Worm (Caenorhabditis elegans) whole organism, L3 larva: ENCODE measurements around the gene fip-1.

Source experiments
- jun-1 ChIP-seq: fragments of 150-350 bp; optimal IDR thresholded peaks from 2 replicates; lab custom pipeline; 2014; ENCODE audit warnings: missing biosample characterization, missing genetic modification reagents, missing genetic modification characterization
- snpc-4 ChIP-seq: fragments of 150-350 bp; optimal IDR thresholded peaks from 2 replicates; lab custom pipeline; 2014; ENCODE audit warnings: missing biosample characterization, missing genetic modification characterization

DNA sequence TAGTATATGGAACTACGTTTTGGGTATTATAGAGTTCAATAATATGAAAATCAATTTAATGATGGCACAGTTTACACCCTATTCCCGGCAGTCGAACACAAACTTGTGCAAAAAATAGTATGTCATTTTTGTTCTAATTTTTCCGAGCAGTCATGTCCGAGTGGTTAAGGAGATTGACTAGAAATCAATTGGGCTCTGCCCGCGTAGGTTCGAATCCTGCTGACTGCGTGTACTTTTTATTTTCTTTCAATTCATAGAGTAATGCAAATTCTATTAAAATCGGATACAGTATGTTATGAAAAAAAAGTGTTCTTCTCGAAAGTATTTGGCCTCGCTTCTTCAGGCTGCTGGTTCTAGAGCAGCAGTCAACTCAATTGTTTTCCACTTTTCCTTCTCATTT lies 6.5 kb downstream of the fip-1 start:
- TF ChIP-seq jun-1 (tag; lab: Kevin White, UChicago) (no peak), snpc-4 (tag; lab: Kevin White, UChicago) (no peak)
